Worm (Caenorhabditis elegans) whole organism, mixed stage, embryonic: ENCODE results near the gene smut-1.

Experiments used
- elt-1 ChIP-seq: sonication (generic microtip); optimal IDR thresholded peaks from 2 replicates; lab custom pipeline; 2017; ENCODE audit warnings: missing genetic modification characterization, mild to moderate bottlenecking, missing compliant biosample characterization, antibody characterized with exemption, moderate library complexity, borderline replicate concordance; ENCODE audit not compliant: insufficient read depth
- hlh-1 ChIP-seq: fragments of 150-350 bp; optimal IDR thresholded peaks from 2 replicates; lab custom pipeline; 2014; ENCODE audit warnings: missing biosample characterization, missing genetic modification reagents, missing genetic modification characterization
- lsy-2 ChIP-seq: fragments of 150-350 bp; optimal IDR thresholded peaks from 2 replicates; lab custom pipeline; 2014; ENCODE audit warnings: missing biosample characterization, missing genetic modification characterization
- nhr-237 ChIP-seq: fragments of 150-350 bp; optimal IDR thresholded peaks from 2 replicates; lab custom pipeline; 2014; ENCODE audit warnings: missing biosample characterization, missing genetic modification characterization
- nhr-76 ChIP-seq: sonication (generic microtip); optimal IDR thresholded peaks from 2 replicates; lab custom pipeline; 2017; ENCODE audit warnings: missing biosample characterization, missing genetic modification characterization

ce11 chrV:6120156-6120879 is 23.4 kb downstream of the smut-1 start, which contains the start of gene ceh-49:
- no peak for TF ChIP-seq nhr-76 (tag; lab: Kevin White, UChicago)
- no peak for TF ChIP-seq elt-1
- no peak for TF ChIP-seq hlh-1
- TF ChIP-seq lsy-2 (tag; lab: Kevin White, UChicago): no peak
- TF ChIP-seq nhr-237: no peak
